Worm (Caenorhabditis elegans): ENCODE results near the gene Y57G7A.2.
A peak's percentile ranks its signal among the peaks of the same experiment; 100 is the strongest.

- TF ChIP-seq aly-2 (tag; optimal IDR thresholded peaks at IDR 0.05) (no peak), ztf-11 (tag; optimal IDR thresholded peaks at IDR 0.05) (no peak), dmd-9 (GFP tag; IDR thresholded peaks at IDR 0.05) (no peak), daf-12 (tag; optimal IDR thresholded peaks at IDR 0.05) (no peak), nhr-111 (GFP tag; optimal IDR thresholded peaks at IDR 0.05) (no peak), pqm-1 (tag; optimal IDR thresholded peaks at IDR 0.05) (no peak), nhr-6 (tag; optimal IDR thresholded peaks at IDR 0.05) (peak; percentile 58), nhr-11 (tag; optimal IDR thresholded peaks at IDR 0.05) (peak; percentile 39), unc-62 (GFP tag; optimal IDR thresholded peaks at IDR 0.05 in 1 of 2) (peak in 1 of 2 experiments; percentile 99), unc-62 (tag; optimal IDR thresholded peaks at IDR 0.05) (no peak)
Measured at ce11 chrII:1246855-1247259, 49.0 kb upstream of the Y57G7A.2 start.
